Worm (Caenorhabditis elegans) whole organism, early embryonic: Measurements from ENCODE around the gene R13H4.2.

ENCODE experiments used
- B0310.2 ChIP-seq: sonication (generic microtip); optimal IDR thresholded peaks from 2 replicates; lab custom pipeline; 2016; ENCODE audit warnings: mild to moderate bottlenecking, missing genetic modification characterization, missing compliant biosample characterization
- F13C5.2 ChIP-seq: sonication (generic microtip); optimal IDR thresholded peaks from 2 replicates; lab custom pipeline; 2017; ENCODE audit warnings: mild to moderate bottlenecking, missing genetic modification characterization, inconsistent platforms, missing compliant biosample characterization
- aly-1 ChIP-seq: sonication (generic microtip); optimal IDR thresholded peaks from 2 replicates; lab custom pipeline; 2016; ENCODE audit warnings: missing genetic modification characterization, missing compliant biosample characterization
- ama-1 ChIP-seq: fragments of 150-350 bp; optimal IDR thresholded peaks from 2 replicates; lab custom pipeline; 2014
- ceh-13 ChIP-seq: fragments of 200-800 bp; sonication (Bioruptor generic); optimal IDR thresholded peaks from 2 replicates; lab custom pipeline; 2018; ENCODE audit warnings: mild to moderate bottlenecking, missing genetic modification characterization, missing compliant biosample characterization
- ceh-36 ChIP-seq: sonication (generic microtip); optimal IDR thresholded peaks from 2 replicates; lab custom pipeline; 2016; ENCODE audit warnings: missing genetic modification characterization, inconsistent platforms, missing compliant biosample characterization
- ets-7 ChIP-seq: sonication (generic microtip); optimal IDR thresholded peaks from 2 replicates; lab custom pipeline; 2016; ENCODE audit warnings: missing genotype, missing genetic modification characterization, missing compliant biosample characterization
- flt-1 ChIP-seq: fragments of 200-800 bp; sonication (Bioruptor generic); IDR thresholded peaks from 2 replicates; pipeline ENCODE4 v1.3.6; 2022; ENCODE audit warnings: missing genetic modification characterization, missing compliant biosample characterization
- hmbx-1 ChIP-seq: sonication (generic microtip); optimal IDR thresholded peaks from 2 replicates; lab custom pipeline; 2016; ENCODE audit warnings: mild to moderate bottlenecking, missing genetic modification characterization, missing compliant biosample characterization
- hmg-4 ChIP-seq: fragments of 200-800 bp; sonication (Bioruptor generic); optimal IDR thresholded peaks from 2 replicates; lab custom pipeline; 2018; ENCODE audit warnings: mild to moderate bottlenecking, missing genetic modification characterization, missing compliant biosample characterization
- hnd-1 ChIP-seq: sonication (generic microtip); optimal IDR thresholded peaks from 2 replicates; lab custom pipeline; 2016; ENCODE audit warnings: missing genetic modification characterization, missing compliant biosample characterization
- pes-1 ChIP-seq: fragments of 200-800 bp; sonication (Bioruptor generic); IDR thresholded peaks from 2 replicates; pipeline ENCODE4 v1.3.6; 2022; ENCODE audit warnings: missing genetic modification reagents, missing genetic modification characterization, missing compliant biosample characterization
- sea-1 ChIP-seq: fragments of 200-800 bp; sonication (Bioruptor generic); conservative IDR thresholded peaks from 2 replicates; pipeline ENCODE4 v1.3.6; 2022; ENCODE audit warnings: missing genetic modification characterization, missing compliant biosample characterization
- tbx-11 ChIP-seq: fragments of 200-800 bp; sonication (Bioruptor generic); IDR thresholded peaks from 2 replicates; pipeline ENCODE4 v1.3.6; 2022; ENCODE audit warnings: missing genetic modification characterization, missing compliant biosample characterization
- tbx-37 ChIP-seq: fragments of 200-800 bp; sonication (Bioruptor generic); conservative IDR thresholded peaks from 2 replicates; pipeline ENCODE4 v1.3.6; 2022; ENCODE audit warnings: missing genetic modification reagents, missing genetic modification characterization, missing compliant biosample characterization
- tra-4 ChIP-seq: sonication (generic microtip); optimal IDR thresholded peaks from 2 replicates; lab custom pipeline; 2017; ENCODE audit warnings: missing genetic modification characterization, missing compliant biosample characterization

Gene R13H4.2

ce11 chrV:11885087-11885486, 48.9 kb downstream of the R13H4.2 start:
- TF ChIP-seq tbx-11 (no peak), hnd-1 (tag; lab: Kevin White, UChicago) (no peak), ets-7 (no peak), hmg-4 (no peak), ama-1 (lab: Kevin White, UChicago) (no peak), pes-1 (GFP tag; lab: Robert Waterston, UW) (no peak), flt-1 (GFP tag; lab: Robert Waterston, UW) (no peak), B0310.2 (no peak), tbx-37 (GFP tag; lab: Robert Waterston, UW) (no peak), sea-1 (no peak), F13C5.2 (tag; lab: Kevin White, UChicago) (no peak), tra-4 (tag; lab: Kevin White, UChicago) (no peak), ceh-13 (GFP tag; lab: Kevin White, UChicago) (no peak), aly-1 (tag; lab: Kevin White, UChicago) (no peak)

ce11 chrV:11885939-11886338, 49.7 kb downstream of the R13H4.2 start:
- TF ChIP-seq ceh-13 (GFP tag; lab: Kevin White, UChicago) (no peak), hnd-1 (tag; lab: Kevin White, UChicago) (no peak), ets-7 (no peak), pes-1 (GFP tag; lab: Robert Waterston, UW) (no peak), tbx-37 (GFP tag; lab: Robert Waterston, UW) (no peak), tra-4 (tag; lab: Kevin White, UChicago) (no peak), sea-1 (no peak), ceh-36 (tag; lab: Kevin White, UChicago) (no peak), F13C5.2 (tag; lab: Kevin White, UChicago) (no peak), hmbx-1 (tag; lab: Kevin White, UChicago) (no peak), B0310.2 (no peak)
